Fruit fly (Drosophila melanogaster) whole organism, wandering third instar larva: ENCODE results near the gene Cpr76Bc.

Experiments used
- Abd-B ChIP-seq: fragments of >200 bp; optimal IDR thresholded peaks from 2 replicates; lab custom pipeline; 2017; ENCODE audit warnings: missing biosample characterization, missing genetic modification characterization
- CG32264 ChIP-seq: fragments of 200-800 bp; sonication (Bioruptor generic); optimal IDR thresholded peaks from 2 replicates; lab custom pipeline; 2016; ENCODE audit warnings: missing biosample characterization, missing genetic modification characterization
- CG9705 ChIP-seq: fragments of 200-800 bp; sonication (Bioruptor generic); optimal IDR thresholded peaks from 2 replicates; lab custom pipeline; 2018; ENCODE audit warnings: missing biosample characterization, mild to moderate bottlenecking, missing genetic modification characterization
- CrebA ChIP-seq: fragments of 200-800 bp; sonication (Bioruptor generic); optimal IDR thresholded peaks from 2 replicates; lab custom pipeline; 2016; ENCODE audit warnings: missing biosample characterization, mild to moderate bottlenecking, missing genetic modification characterization, borderline replicate concordance
- Dfd ChIP-seq: fragments of >200 bp; optimal IDR thresholded peaks from 2 replicates; lab custom pipeline; 2017; ENCODE audit warnings: missing biosample characterization, missing genetic modification characterization
- Dif ChIP-seq: fragments of 200-275, 200-300 bp; sonication (Bioruptor generic); optimal IDR thresholded peaks from 2 replicates; lab custom pipeline; 2018; ENCODE audit warnings: missing biosample characterization, missing genetic modification characterization; ENCODE audit not compliant: partially characterized antibody
- GATAd ChIP-seq: sonication (Bioruptor generic); optimal IDR thresholded peaks from 2 replicates; lab custom pipeline; 2016; ENCODE audit warnings: missing biosample characterization, missing genetic modification characterization
- HLH106 ChIP-seq: fragments of 200-800 bp; optimal IDR thresholded peaks from 3 replicates; lab custom pipeline; 2019; ENCODE audit warnings: missing biosample characterization, mild to moderate bottlenecking, missing genetic modification characterization, moderate library complexity
- Hnf4 ChIP-seq: fragments of 200-800 bp; sonication (Bioruptor generic); optimal IDR thresholded peaks from 2 replicates; lab custom pipeline; 2016; ENCODE audit warnings: missing biosample characterization, mild to moderate bottlenecking, missing genetic modification characterization
- Hr78 ChIP-seq: fragments of >200 bp; optimal IDR thresholded peaks from 2 replicates; lab custom pipeline; 2017; ENCODE audit warnings: missing biosample characterization, missing genetic modification characterization
- Hr83 ChIP-seq: fragments of 200-300 bp; sonication (Bioruptor generic); optimal IDR thresholded peaks from 2 replicates; lab custom pipeline; 2016; ENCODE audit warnings: missing biosample characterization, mild to moderate bottlenecking, missing genetic modification characterization, moderate library complexity; ENCODE audit not compliant: poor library complexity, severe bottlenecking
- Jra ChIP-seq: sonication (Bioruptor generic); optimal IDR thresholded peaks from 2 replicates; lab custom pipeline; 2016; ENCODE audit warnings: missing biosample characterization, missing genetic modification characterization
- Mio ChIP-seq: sonication (Bioruptor generic); optimal IDR thresholded peaks from 2 replicates; lab custom pipeline; 2016; ENCODE audit warnings: missing biosample characterization, missing genetic modification characterization
- Myc ChIP-seq: fragments of >200 bp; optimal IDR thresholded peaks from 2 replicates; lab custom pipeline; 2017
- N ChIP-seq: fragments of >200 bp; optimal IDR thresholded peaks from 2 replicates; lab custom pipeline; 2018; ENCODE audit warnings: missing biosample characterization, missing external identifiers, missing genetic modification characterization
- OdsH ChIP-seq: fragments of 200-800 bp; sonication (Bioruptor generic); optimal IDR thresholded peaks from 2 replicates; lab custom pipeline; 2016; ENCODE audit warnings: missing biosample characterization, mild to moderate bottlenecking, missing genetic modification characterization
- Rel ChIP-seq, 2 experiments: fragments of 200-800 bp; sonication (Bioruptor generic) in 1 of 2; optimal IDR thresholded peaks; 2 replicates in 1 of 2; 3 replicates in 1 of 2; lab custom pipeline; 2016 to 2019; ENCODE audit warnings: mild to moderate bottlenecking in 2 of 2, missing biosample characterization in 2 of 2, missing genetic modification characterization in 2 of 2, moderate library complexity in 1 of 2
- Sp1 ChIP-seq: fragments of 200-800 bp; sonication (Bioruptor generic); optimal IDR thresholded peaks from 3 replicates; lab custom pipeline; 2019; ENCODE audit warnings: missing biosample characterization, mild to moderate bottlenecking, missing genetic modification characterization, moderate library complexity
- Vsx2 ChIP-seq: fragments of 200-300, 225-300 bp; sonication (Bioruptor generic); optimal IDR thresholded peaks from 2 replicates; lab custom pipeline; 2018; ENCODE audit warnings: missing biosample characterization, missing genetic modification characterization; ENCODE audit not compliant: partially characterized antibody
- br ChIP-seq: fragments of 200-800 bp; sonication (Bioruptor generic); optimal IDR thresholded peaks from 2 replicates; lab custom pipeline; 2016; ENCODE audit warnings: missing biosample characterization, missing genetic modification characterization
- brk ChIP-seq: fragments of 200-800 bp; sonication (Bioruptor generic); optimal IDR thresholded peaks from 2 replicates; lab custom pipeline; 2016; ENCODE audit warnings: missing biosample characterization, mild to moderate bottlenecking, missing genetic modification characterization
- dl ChIP-seq, 2 experiments: fragments of 175-275, 200-275 bp in 1 of 2; fragments of 200-275 bp in 1 of 2; sonication (Bioruptor generic); optimal IDR thresholded peaks; lab custom pipeline; 2018; ENCODE audit warnings: mild to moderate bottlenecking in 2 of 2, missing biosample characterization in 2 of 2, missing genetic modification characterization in 2 of 2, moderate library complexity in 2 of 2; ENCODE audit not compliant: partially characterized antibody in 2 of 2, insufficient read depth in 1 of 2
- dmrt93B ChIP-seq: fragments of 200-800 bp; sonication (Bioruptor generic); optimal IDR thresholded peaks from 2 replicates; lab custom pipeline; 2018; ENCODE audit warnings: missing biosample characterization, mild to moderate bottlenecking, missing genetic modification characterization
- dsf ChIP-seq: sonication (Bioruptor generic); optimal IDR thresholded peaks from 2 replicates; lab custom pipeline; 2016; ENCODE audit warnings: missing biosample characterization, missing genetic modification characterization, borderline replicate concordance
- ey ChIP-seq: fragments of 200-800 bp; sonication (Bioruptor generic); optimal IDR thresholded peaks from 2 replicates; lab custom pipeline; 2016; ENCODE audit warnings: missing biosample characterization, missing genetic modification characterization
- foxo ChIP-seq, 2 experiments: fragments of 200-800 bp; sonication (Bioruptor generic); optimal IDR thresholded peaks; 2 replicates in 1 of 2; 3 replicates in 1 of 2; lab custom pipeline; 2016 to 2017; ENCODE audit warnings: missing biosample characterization in 2 of 2, missing genetic modification characterization in 2 of 2
- fru ChIP-seq: fragments of 200-800 bp; sonication (Bioruptor generic); optimal IDR thresholded peaks from 3 replicates; lab custom pipeline; 2016; ENCODE audit warnings: missing biosample characterization, mild to moderate bottlenecking, missing genetic modification characterization
- h ChIP-seq: fragments of 200-800 bp; sonication (Bioruptor generic); optimal IDR thresholded peaks from 3 replicates; lab custom pipeline; 2016; ENCODE audit warnings: missing biosample characterization, mild to moderate bottlenecking, missing genetic modification characterization
- jim ChIP-seq: fragments of 175-275, 200-325 bp; sonication (Bioruptor generic); optimal IDR thresholded peaks from 2 replicates; lab custom pipeline; 2016; ENCODE audit warnings: missing biosample characterization, mild to moderate bottlenecking, missing genetic modification characterization
- lola ChIP-seq: fragments of >200 bp; optimal IDR thresholded peaks from 2 replicates; lab custom pipeline; 2017; ENCODE audit warnings: missing biosample characterization, missing genetic modification characterization
- pan ChIP-seq: fragments of >200 bp; optimal IDR thresholded peaks from 2 replicates; lab custom pipeline; 2017
- psq ChIP-seq: fragments of 200-800 bp; sonication (Bioruptor generic); optimal IDR thresholded peaks from 3 replicates; lab custom pipeline; 2017; ENCODE audit warnings: missing biosample characterization, mild to moderate bottlenecking, missing genetic modification characterization, moderate library complexity
- rgr ChIP-seq: fragments of 200-800 bp; sonication (Bioruptor generic); optimal IDR thresholded peaks from 3 replicates; lab custom pipeline; 2016; ENCODE audit warnings: missing biosample characterization, mild to moderate bottlenecking, missing genetic modification characterization
- sage ChIP-seq: fragments of 200-800 bp; sonication (Bioruptor generic); optimal IDR thresholded peaks from 2 replicates; lab custom pipeline; 2016; ENCODE audit warnings: missing biosample characterization, mild to moderate bottlenecking, missing genetic modification characterization
- sv ChIP-seq: fragments of 200-800 bp; sonication (Bioruptor generic); optimal IDR thresholded peaks from 3 replicates; lab custom pipeline; 2016; ENCODE audit warnings: missing biosample characterization, missing genetic modification characterization
- tai ChIP-seq: sonication (Bioruptor generic); optimal IDR thresholded peaks from 2 replicates; lab custom pipeline; 2016; ENCODE audit warnings: missing biosample characterization, missing genetic modification characterization
- usp ChIP-seq: fragments of >200 bp; optimal IDR thresholded peaks from 2 replicates; lab custom pipeline; 2017; ENCODE audit warnings: missing biosample characterization, missing genetic modification characterization
- woc ChIP-seq: sonication (Bioruptor generic); optimal IDR thresholded peaks from 2 replicates; lab custom pipeline; 2016; ENCODE audit warnings: missing biosample characterization, mild to moderate bottlenecking, missing genetic modification characterization

Cpr76Bc gene

dm6 chr3L:19558674-19559073 lies 37.9 kb downstream of the Cpr76Bc start:
- TF ChIP-seq HLH106 (tag; lab: Kevin White, UChicago) (no peak), h (no peak), Myc (no peak), Abd-B (no peak), usp (GFP tag; lab: Kevin White, UChicago) (no peak), Hnf4 (GFP tag; lab: Kevin White, UChicago) (no peak), Jra (GFP tag; lab: Kevin White, UChicago) (no peak), dl (GFP tag; optimal IDR thresholded peaks at IDR 0.05; lab: Kevin White, UChicago; ENCODE audit: insufficient read depth in 1 of 2, partially characterized antibody in 2 of 2) (no peak), GATAd (GFP tag; lab: Kevin White, UChicago) (no peak)

- TF ChIP-seq Rel (GFP tag; optimal IDR thresholded peaks at IDR 0.05; lab: Kevin White, UChicago): no peak
- no peak for TF ChIP-seq Rel (tag; optimal IDR thresholded peaks at IDR 0.05; lab: Kevin White, UChicago)
- TF ChIP-seq CG9705: no peak
- no peak for TF ChIP-seq tai (GFP tag; lab: Kevin White, UChicago)
Measured at dm6 chr3L:19559171-19559570, 38.4 kb downstream of the Cpr76Bc start.

dm6 chr3L:19560005-19560694 lies 39.4 kb downstream of the Cpr76Bc start:
- TF ChIP-seq dsf: no peak
- no peak for TF ChIP-seq Rel (GFP tag; optimal IDR thresholded peaks at IDR 0.05; lab: Kevin White, UChicago)
- TF ChIP-seq Rel (tag; optimal IDR thresholded peaks at IDR 0.05; lab: Kevin White, UChicago): peak; percentile 8
- TF ChIP-seq woc (GFP tag; lab: Kevin White, UChicago): no peak
- TF ChIP-seq lola (GFP tag; lab: Kevin White, UChicago): no peak
- TF ChIP-seq br (GFP tag; lab: Kevin White, UChicago): no peak
- TF ChIP-seq CrebA (GFP tag; lab: Kevin White, UChicago): no peak
- no peak for TF ChIP-seq Jra (GFP tag; lab: Kevin White, UChicago)
- no peak for TF ChIP-seq N (GFP tag; lab: Kevin White, UChicago)
- TF ChIP-seq pan (lab: Kevin White, UChicago): no peak
- no peak for TF ChIP-seq Abd-B
- no peak for TF ChIP-seq brk (GFP tag; lab: Kevin White, UChicago)
- peak; percentile 12 for TF ChIP-seq Hr83 (GFP tag; lab: Kevin White, UChicago)
- no peak for TF ChIP-seq GATAd (GFP tag; lab: Kevin White, UChicago)
- TF ChIP-seq sage (GFP tag; lab: Kevin White, UChicago): no peak
- no peak for TF ChIP-seq dmrt93B (GFP tag; lab: Kevin White, UChicago)
- TF ChIP-seq Dfd (GFP tag; lab: Kevin White, UChicago): no peak
- TF ChIP-seq h: no peak
- TF ChIP-seq Dif (GFP tag; lab: Kevin White, UChicago): peak; percentile 28
- TF ChIP-seq, all 38 proteins: peak for 3

- TF ChIP-seq foxo (GFP tag; optimal IDR thresholded peaks at IDR 0.05; lab: Kevin White, UChicago) (peak; percentile 77 to 99), Dif (GFP tag; lab: Kevin White, UChicago) (no peak), Mio (GFP tag; lab: Kevin White, UChicago) (peak; percentile 63), dmrt93B (GFP tag; lab: Kevin White, UChicago) (peak; percentile 97), Dfd (GFP tag; lab: Kevin White, UChicago) (peak; percentile 91), dsf (peak; percentile 93), Hnf4 (GFP tag; lab: Kevin White, UChicago) (peak; percentile 98), Vsx2 (peak; percentile 32), sv (GFP tag; lab: Kevin White, UChicago) (peak; percentile 93), GATAd (GFP tag; lab: Kevin White, UChicago) (no peak), rgr (GFP tag; lab: Kevin White, UChicago) (peak; percentile 99), woc (GFP tag; lab: Kevin White, UChicago) (peak; percentile 96), Myc (no peak), sage (GFP tag; lab: Kevin White, UChicago) (peak; percentile 97), h (peak; percentile 99), psq (GFP tag; lab: Kevin White, UChicago) (peak; percentile 96), brk (GFP tag; lab: Kevin White, UChicago) (peak; percentile 97), Jra (GFP tag; lab: Kevin White, UChicago) (peak; percentile 94), Sp1 (GFP tag; lab: Kevin White, UChicago) (peak; percentile 99), HLH106 (tag; lab: Kevin White, UChicago) (peak; percentile 99), Hr78 (GFP tag; lab: Kevin White, UChicago) (no peak), ey (GFP tag; lab: Kevin White, UChicago) (peak; percentile 98), tai (GFP tag; lab: Kevin White, UChicago) (peak; percentile 92), usp (GFP tag; lab: Kevin White, UChicago) (no peak), jim (peak; percentile 55), N (GFP tag; lab: Kevin White, UChicago) (no peak), CrebA (GFP tag; lab: Kevin White, UChicago) (peak; percentile 83), Rel (GFP tag; optimal IDR thresholded peaks at IDR 0.05; lab: Kevin White, UChicago) (peak; percentile 97), Rel (tag; optimal IDR thresholded peaks at IDR 0.05; lab: Kevin White, UChicago) (peak; percentile 95), Hr83 (GFP tag; lab: Kevin White, UChicago) (no peak), fru (GFP tag; lab: Kevin White, UChicago) (peak; percentile 99), br (GFP tag; lab: Kevin White, UChicago) (peak; percentile 98), CG32264 (GFP tag; lab: Kevin White, UChicago) (peak; percentile 94), OdsH (GFP tag; lab: Kevin White, UChicago) (peak; percentile 99)
Measured at dm6 chr3L:19560695-19561246, 40.0 kb downstream of the Cpr76Bc start.
